Fruit fly (Drosophila melanogaster) whole organism, embryonic: ENCODE data around the gene CG43064.

ENCODE experiments used
- Abd-B ChIP-seq: fragments of 200-800 bp; sonication (Bioruptor generic); optimal IDR thresholded peaks from 2 replicates; lab custom pipeline; 2018; ENCODE audit warnings: missing biosample characterization, mild to moderate bottlenecking, missing genetic modification characterization, moderate library complexity
- BEAF-32 ChIP-seq: fragments of 200-800 bp; sonication (Bioruptor generic); optimal IDR thresholded peaks from 3 replicates; lab custom pipeline; 2017; ENCODE audit warnings: missing biosample characterization, missing genetic modification characterization, mild to moderate bottlenecking, moderate library complexity, missing genetic modification reagents
- CG10431 ChIP-seq: fragments of 200-800 bp; sonication (Bioruptor generic); optimal IDR thresholded peaks from 3 replicates; lab custom pipeline; 2018; ENCODE audit warnings: missing biosample characterization, mild to moderate bottlenecking, missing genetic modification characterization
- CG12155 ChIP-seq: fragments of 200-800 bp; sonication (Bioruptor generic); optimal IDR thresholded peaks from 3 replicates; lab custom pipeline; 2016; ENCODE audit warnings: missing biosample characterization, missing genetic modification characterization
- CG12219 ChIP-seq: fragments of 200-800 bp; sonication (Bioruptor generic); optimal IDR thresholded peaks from 3 replicates; lab custom pipeline; 2018; ENCODE audit warnings: missing biosample characterization, mild to moderate bottlenecking, missing genetic modification characterization
- CG12299 ChIP-seq: fragments of 200-800 bp; sonication (Bioruptor generic); optimal IDR thresholded peaks from 2 replicates; lab custom pipeline; 2018; ENCODE audit warnings: missing biosample characterization, mild to moderate bottlenecking, missing genetic modification characterization
- CG13894 ChIP-seq: fragments of 200-800 bp; sonication (Bioruptor generic); optimal IDR thresholded peaks from 3 replicates; lab custom pipeline; 2018; ENCODE audit warnings: missing biosample characterization, mild to moderate bottlenecking, missing genetic modification characterization, moderate library complexity
- CG14710 ChIP-seq: fragments of 200-800 bp; sonication (Bioruptor generic); optimal IDR thresholded peaks from 3 replicates; lab custom pipeline; 2019; ENCODE audit warnings: missing biosample characterization, mild to moderate bottlenecking, missing genetic modification characterization, moderate library complexity
- CG16863 ChIP-seq: fragments of 200-800 bp; sonication (Bioruptor generic); optimal IDR thresholded peaks from 3 replicates; lab custom pipeline; 2016; ENCODE audit warnings: missing biosample characterization, missing genetic modification characterization
- CG17568 ChIP-seq: fragments of 200-800 bp; sonication (Bioruptor generic); optimal IDR thresholded peaks from 2 replicates; lab custom pipeline; 2018; ENCODE audit warnings: missing biosample characterization, mild to moderate bottlenecking, missing genetic modification characterization, moderate library complexity
- CG17912 ChIP-seq: fragments of 200-800 bp; sonication (Bioruptor generic); optimal IDR thresholded peaks from 2 replicates; lab custom pipeline; 2018; ENCODE audit warnings: missing biosample characterization, mild to moderate bottlenecking, missing genetic modification characterization
- CG2116 ChIP-seq: fragments of 200-800 bp; sonication (Bioruptor generic); optimal IDR thresholded peaks from 3 replicates; lab custom pipeline; 2018; ENCODE audit warnings: missing biosample characterization, mild to moderate bottlenecking, missing genetic modification characterization
- CG3065 ChIP-seq: fragments of 200-800 bp; sonication (Bioruptor generic); optimal IDR thresholded peaks from 2 replicates; lab custom pipeline; 2016; ENCODE audit warnings: missing biosample characterization, missing genetic modification characterization
- CG4707 ChIP-seq: fragments of 200-800 bp; sonication (Bioruptor generic); optimal IDR thresholded peaks from 2 replicates; lab custom pipeline; 2018; ENCODE audit warnings: missing biosample characterization, mild to moderate bottlenecking, missing genetic modification characterization, moderate library complexity
- CG5180 ChIP-seq: fragments of 200-800 bp; sonication (Bioruptor generic); optimal IDR thresholded peaks from 3 replicates; lab custom pipeline; 2017; ENCODE audit warnings: missing biosample characterization, missing genetic modification characterization, mild to moderate bottlenecking, moderate library complexity, missing genetic modification reagents
- CG5953 ChIP-seq: fragments of 200-800 bp; sonication (Bioruptor generic); IDR thresholded peaks from 2 replicates; pipeline ENCODE4 v1.3.6; 2022; ENCODE audit warnings: missing biosample characterization, missing genetic modification characterization
- CG6175 ChIP-seq: fragments of 200-800 bp; sonication (Bioruptor generic); IDR thresholded peaks from 3 replicates; pipeline ENCODE4 v1.3.6; 2022; ENCODE audit warnings: missing biosample characterization, missing genetic modification characterization
- CG6272 ChIP-seq: fragments of 200-800 bp; sonication (Bioruptor generic); IDR thresholded peaks from 2 replicates; pipeline ENCODE4 v1.3.6; 2022; ENCODE audit warnings: missing biosample characterization, missing genetic modification characterization
- CG6683 ChIP-seq: fragments of 200-800 bp; sonication (Bioruptor generic); optimal IDR thresholded peaks from 2 replicates; lab custom pipeline; 2017; ENCODE audit warnings: missing biosample characterization, mild to moderate bottlenecking, missing genetic modification characterization, missing genetic modification reagents
- CG8924 ChIP-seq: fragments of 200-800 bp; optimal IDR thresholded peaks from 3 replicates; lab custom pipeline; 2019; ENCODE audit warnings: missing biosample characterization, mild to moderate bottlenecking, missing genetic modification characterization, moderate library complexity
- CG9609 ChIP-seq: fragments of 200-800 bp; sonication (Bioruptor generic); optimal IDR thresholded peaks from 3 replicates; lab custom pipeline; 2016; ENCODE audit warnings: missing biosample characterization, missing genetic modification characterization
- Dek ChIP-seq: fragments of 200-800 bp; sonication (Bioruptor generic); optimal IDR thresholded peaks from 3 replicates; lab custom pipeline; 2019; ENCODE audit warnings: missing biosample characterization, mild to moderate bottlenecking, missing genetic modification characterization, moderate library complexity
- Hr39 ChIP-seq: fragments of >200 bp; optimal IDR thresholded peaks from 2 replicates; lab custom pipeline; 2017
- Lhr ChIP-seq: fragments of 200-800 bp; sonication (Bioruptor generic); optimal IDR thresholded peaks from 3 replicates; lab custom pipeline; 2017; ENCODE audit warnings: mild to moderate bottlenecking, missing biosample characterization, missing genetic modification reagents, missing genetic modification characterization
- Med ChIP-seq: fragments of 200-800 bp; sonication (Bioruptor generic); peaks from one replicate; lab custom pipeline; 2016; ENCODE audit warnings: missing biosample characterization, missing genetic modification characterization, mild to moderate bottlenecking, inconsistent platforms, moderate library complexity
- Oaz ChIP-seq: fragments of 200-800 bp; sonication (Bioruptor generic); IDR thresholded peaks from 2 replicates; pipeline ENCODE4 v1.3.6; 2022; ENCODE audit warnings: missing biosample characterization, missing genetic modification characterization
- Oli ChIP-seq: fragments of 200-800 bp; sonication (Bioruptor generic); optimal IDR thresholded peaks from 2 replicates; lab custom pipeline; 2018; ENCODE audit warnings: missing biosample characterization, mild to moderate bottlenecking, missing genetic modification characterization, moderate library complexity
- Taf1 ChIP-seq: fragments of 200-800 bp; sonication (Bioruptor generic); IDR thresholded peaks from 2 replicates; pipeline ENCODE4 v1.3.6; 2022; ENCODE audit warnings: missing biosample characterization, missing genetic modification characterization
- ash1 ChIP-seq: fragments of 200-800 bp; sonication (Bioruptor generic); optimal IDR thresholded peaks from 2 replicates; lab custom pipeline; 2018; ENCODE audit warnings: missing biosample characterization, mild to moderate bottlenecking, missing genetic modification characterization
- chinmo ChIP-seq: fragments of 200-800 bp; sonication (Bioruptor generic); IDR thresholded peaks from 4 replicates; pipeline ENCODE4 v1.3.6; 2022; ENCODE audit warnings: missing biosample characterization, missing genetic modification characterization; ENCODE audit not compliant: partially characterized antibody
- ci ChIP-seq: fragments of 200-800 bp; sonication (Bioruptor generic); IDR thresholded peaks from 3 replicates; pipeline ENCODE4 v1.3.6; 2022; ENCODE audit warnings: missing biosample characterization, missing genetic modification characterization
- en ChIP-seq: fragments of 200-800 bp; sonication (Bioruptor generic); optimal IDR thresholded peaks from 2 replicates; lab custom pipeline; 2016; ENCODE audit warnings: missing biosample characterization, missing genetic modification characterization
- ewg ChIP-seq: fragments of 200-800 bp; sonication (Bioruptor generic); optimal IDR thresholded peaks from 3 replicates; lab custom pipeline; 2017; ENCODE audit warnings: mild to moderate bottlenecking, missing biosample characterization, missing genetic modification reagents, missing genetic modification characterization
- exex ChIP-seq: fragments of 200-800 bp; sonication (Bioruptor generic); optimal IDR thresholded peaks from 4 replicates; lab custom pipeline; 2018; ENCODE audit warnings: missing biosample characterization, mild to moderate bottlenecking, missing genetic modification characterization, moderate library complexity
- maf-S ChIP-seq: fragments of 200-800 bp; sonication (Bioruptor generic); optimal IDR thresholded peaks from 2 replicates; lab custom pipeline; 2016; ENCODE audit warnings: missing biosample characterization, missing genetic modification characterization
- p53 ChIP-seq: fragments of 200-800 bp; sonication (Bioruptor generic); optimal IDR thresholded peaks from 2 replicates; lab custom pipeline; 2016; ENCODE audit warnings: missing biosample characterization, missing genetic modification characterization
- pan ChIP-seq, 4 experiments: fragments of >200 bp in 3 of 4; fragments of 200-800 bp in 1 of 4; sonication (Bioruptor generic) in 1 of 4; optimal IDR thresholded peaks in 3 of 4; IDR thresholded peaks in 1 of 4; 2 replicates each; pipeline versions ENCODE4 v1.3.6 to Lab custom; 2017 to 2022; ENCODE audit warnings: missing biosample characterization in 2 of 4, missing genetic modification characterization in 2 of 4, mixed read lengths in 1 of 4
- pho ChIP-seq: fragments of 200-800 bp; sonication (Bioruptor generic); optimal IDR thresholded peaks from 2 replicates; lab custom pipeline; 2016; ENCODE audit warnings: missing biosample characterization, missing genetic modification characterization
- pnt ChIP-seq: fragments of 200-800 bp; sonication (Bioruptor generic); optimal IDR thresholded peaks from 3 replicates; lab custom pipeline; 2016; ENCODE audit warnings: missing biosample characterization, missing genetic modification characterization
- psq ChIP-seq: fragments of 200-800 bp; sonication (Bioruptor generic); optimal IDR thresholded peaks from 2 replicates; lab custom pipeline; 2017; ENCODE audit warnings: missing biosample characterization, missing genetic modification characterization
- sd ChIP-seq: fragments of 200-800 bp; sonication (Bioruptor generic); optimal IDR thresholded peaks from 3 replicates; lab custom pipeline; 2018; ENCODE audit warnings: missing biosample characterization, mild to moderate bottlenecking, missing genetic modification characterization, moderate library complexity
- sob ChIP-seq: fragments of 200-800 bp; sonication (Bioruptor generic); IDR thresholded peaks from 2 replicates; pipeline ENCODE4 v1.3.6; 2022; ENCODE audit warnings: missing biosample characterization, missing genetic modification characterization
- stwl ChIP-seq: fragments of 200-800 bp; sonication (Bioruptor generic); optimal IDR thresholded peaks from 3 replicates; lab custom pipeline; 2018; ENCODE audit warnings: missing biosample characterization, mild to moderate bottlenecking, missing genetic modification characterization, moderate library complexity
- tap ChIP-seq: fragments of 200-800 bp; optimal IDR thresholded peaks from 3 replicates; lab custom pipeline; 2019; ENCODE audit warnings: missing biosample characterization, mild to moderate bottlenecking, missing genetic modification characterization, moderate library complexity
- ttk ChIP-seq: fragments of 200-800 bp; sonication (Bioruptor generic); IDR thresholded peaks from 2 replicates; pipeline ENCODE4 v2.1.2; 2022; ENCODE audit warnings: missing biosample characterization, missing genetic modification characterization
- wor ChIP-seq: fragments of 200-800 bp; sonication (Bioruptor generic); IDR thresholded peaks from 2 replicates; pipeline ENCODE4 v1.3.6; 2022; ENCODE audit warnings: missing biosample characterization, missing genetic modification characterization
- z ChIP-seq: fragments of 200-800 bp; sonication (Bioruptor generic); IDR thresholded peaks from 3 replicates; pipeline ENCODE4 v1.3.6; 2022; ENCODE audit warnings: missing biosample characterization, missing genetic modification characterization
- zfh2 ChIP-seq: fragments of 200-800 bp; sonication (Bioruptor generic); optimal IDR thresholded peaks from 2 replicates; lab custom pipeline; 2016; ENCODE audit warnings: missing biosample characterization, missing genetic modification characterization

The CG43064 gene

DNA sequence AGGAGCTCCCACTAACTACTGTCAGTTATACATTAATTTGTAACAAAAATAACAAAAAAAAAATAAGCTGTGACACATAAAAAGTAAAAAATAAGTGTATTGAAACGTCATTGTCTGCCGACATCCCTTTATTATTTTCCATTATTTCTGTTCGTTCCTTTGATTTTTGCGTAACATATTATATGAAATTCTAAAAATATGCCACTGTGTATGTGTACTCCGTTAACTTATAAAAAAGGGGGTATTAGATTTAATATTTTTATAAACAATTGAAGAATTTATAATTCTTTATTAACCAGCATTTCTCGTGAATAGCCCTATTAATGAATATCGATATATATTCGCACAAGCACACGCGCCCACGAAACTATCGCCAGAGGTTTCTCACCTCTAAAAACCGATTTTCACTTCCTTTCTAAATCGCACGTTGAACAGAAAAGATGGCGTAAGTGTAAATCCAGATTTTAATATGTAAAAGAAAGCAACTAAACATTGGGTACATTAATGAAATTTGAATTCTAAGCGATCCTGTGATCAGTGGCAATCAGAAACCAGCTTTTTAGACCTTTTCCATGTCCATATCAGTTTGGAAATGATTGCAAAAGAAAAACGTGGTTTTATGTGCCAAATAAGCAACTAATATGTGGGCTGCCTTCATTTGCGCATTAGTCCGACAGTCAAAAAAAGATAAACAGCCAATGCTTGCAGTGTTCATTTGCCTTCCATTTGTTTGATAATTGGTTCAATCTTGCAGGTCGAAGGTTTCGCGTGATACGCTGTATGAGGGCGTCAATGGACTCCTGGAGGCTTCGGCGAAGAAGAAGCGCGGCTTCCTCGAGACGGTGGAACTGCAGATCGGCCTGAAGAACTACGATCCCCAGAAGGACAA, 13.8 kb downstream of the CG43064 start, which contains the start of gene RpL10Ab (continued):
- peak; percentile 56 for TF ChIP-seq CG17568 (GFP tag; lab: Kevin White, UChicago)
- peak; percentile 76 for TF ChIP-seq BEAF-32 (GFP tag; lab: Kevin White, UChicago)
- peak; percentile 92 for TF ChIP-seq ci (GFP tag; lab: Robert Waterston, UW)
- peak; percentile 71 for TF ChIP-seq CG14710
- TF ChIP-seq chinmo (GFP tag; lab: Robert Waterston, UW): peak; percentile 66; the same call in 1 of the 4 replicates
- TF ChIP-seq CG6175: peak; percentile 51; the same call in 1 of the 3 replicates
- peak; percentile 48 for TF ChIP-seq Dek (tag; lab: Kevin White, UChicago)
- TF ChIP-seq sd (tag; lab: Kevin White, UChicago): no peak
- TF ChIP-seq tap (tag; lab: Kevin White, UChicago): no peak
- TF ChIP-seq CG5180 (GFP tag; lab: Kevin White, UChicago): no peak
- TF ChIP-seq z (GFP tag; lab: Robert Waterston, UW): no peak
- TF ChIP-seq CG17912 (GFP tag; lab: Kevin White, UChicago): peak; percentile 88
- peak; percentile 1 for TF ChIP-seq en
- no peak for TF ChIP-seq Lhr (GFP tag; lab: Kevin White, UChicago)
- peak; percentile 2 for TF ChIP-seq CG12299
- peak; percentile 76 for TF ChIP-seq CG8924 (tag; lab: Kevin White, UChicago)
- peak; percentile 19 for TF ChIP-seq exex (tag; lab: Kevin White, UChicago)
- peak; percentile 66; the same call in 1 of the 2 replicates for TF ChIP-seq CG5953 (GFP tag; lab: Robert Waterston, UW)
- TF ChIP-seq Med: peak; percentile 96
- peak; percentile 66; the same call in 1 of the 2 replicates for TF ChIP-seq CG6272 (GFP tag; lab: Robert Waterston, UW)
- TF ChIP-seq stwl (tag; lab: Kevin White, UChicago): peak; percentile 5
- 0 out of 2 replicates have a peak, but pooled peaks have one; percentile 6 for TF ChIP-seq Taf1 (GFP tag; lab: Robert Waterston, UW)
- TF ChIP-seq CG6683 (GFP tag; lab: Kevin White, UChicago): peak; percentile 25
- peak; percentile 33 for TF ChIP-seq CG12219 (GFP tag; lab: Kevin White, UChicago)
- no peak for TF ChIP-seq p53 (GFP tag; lab: Kevin White, UChicago)
- no peak for TF ChIP-seq CG9609 (GFP tag; lab: Kevin White, UChicago)
- no peak for TF ChIP-seq psq (GFP tag; lab: Kevin White, UChicago)
- peak; percentile 31 for TF ChIP-seq pho (GFP tag; lab: Kevin White, UChicago)
- TF ChIP-seq CG3065 (GFP tag; lab: Kevin White, UChicago): no peak
- TF ChIP-seq CG4707 (GFP tag; lab: Kevin White, UChicago): peak; percentile 63
- TF ChIP-seq pnt (GFP tag; lab: Kevin White, UChicago): no peak
- TF ChIP-seq CG16863 (GFP tag; lab: Kevin White, UChicago): peak; percentile 27
- TF ChIP-seq CG12155 (GFP tag; lab: Kevin White, UChicago): peak; percentile 17
- peak; percentile 15 for TF ChIP-seq ash1
- peak; percentile 75 for TF ChIP-seq CG13894 (tag; lab: Kevin White, UChicago)
- peak; percentile 68 for TF ChIP-seq zfh2 (GFP tag; lab: Kevin White, UChicago)
- no peak for TF ChIP-seq pan (optimal IDR thresholded peaks at IDR 0.05; lab: Kevin White, UChicago)
- peak in 1 of 2 experiments; percentile 64 for TF ChIP-seq pan (GFP tag; optimal IDR thresholded peaks at IDR 0.05 in 1 of 2, IDR thresholded peaks at IDR 0.05 in 1 of 2)
- TF ChIP-seq sob: peak; percentile 66
- peak; percentile 29 for TF ChIP-seq Oli (tag; lab: Kevin White, UChicago)
- TF ChIP-seq Hr39 (lab: Kevin White, UChicago): no peak
- TF ChIP-seq Oaz (GFP tag; lab: Robert Waterston, UW): peak; percentile 8
- TF ChIP-seq wor (GFP tag; lab: Robert Waterston, UW): 0 out of 2 replicates have a peak, but pooled peaks have one; percentile 23
- peak; percentile 48; the same call in 1 of the 2 replicates for TF ChIP-seq ttk
- peak; percentile 55 for TF ChIP-seq Abd-B (GFP tag; lab: Kevin White, UChicago)
- peak; percentile 42 for TF ChIP-seq CG10431 (GFP tag; lab: Kevin White, UChicago)
- TF ChIP-seq maf-S (GFP tag; lab: Kevin White, UChicago): peak; percentile 46
- peak; percentile 3 for TF ChIP-seq ewg (GFP tag; lab: Kevin White, UChicago)
- TF ChIP-seq CG2116 (GFP tag; lab: Kevin White, UChicago): peak; percentile 40
